Worm (Caenorhabditis elegans) whole organism, late embryonic: ENCODE measurements around the gene ckr-2.
"Not testable (repeated sequence)": the region's sequence is repeated elsewhere in the genome, so short reads cannot be mapped to it uniquely, and the experiment has no call there.

Source experiments
- ceh-6 ChIP-seq: fragments of 200-800 bp; sonication (Bioruptor generic); optimal IDR thresholded peaks from 2 replicates; lab custom pipeline; 2018; ENCODE audit warnings: mild to moderate bottlenecking, missing genetic modification characterization, missing compliant biosample characterization
- ets-4 ChIP-seq: sonication (generic microtip); optimal IDR thresholded peaks from 2 replicates; lab custom pipeline; 2016; ENCODE audit warnings: missing genetic modification characterization, missing compliant biosample characterization
- lin-11 ChIP-seq: fragments of 200-800 bp; sonication (Bioruptor generic); optimal IDR thresholded peaks from 2 replicates; lab custom pipeline; 2018; ENCODE audit warnings: mild to moderate bottlenecking, missing genetic modification characterization, missing compliant biosample characterization
- pha-4 ChIP-seq: fragments of 150-350 bp; optimal IDR thresholded peaks from 2 replicates; lab custom pipeline; 2018; ENCODE audit warnings: missing biosample characterization, missing genetic modification reagents, missing genetic modification characterization
- rnt-1 ChIP-seq: sonication (generic microtip); optimal IDR thresholded peaks from 2 replicates; lab custom pipeline; 2016; ENCODE audit warnings: missing genetic modification characterization, missing compliant biosample characterization
- tbx-2 ChIP-seq: sonication (generic microtip); optimal IDR thresholded peaks from 2 replicates; lab custom pipeline; 2016; ENCODE audit warnings: missing genetic modification characterization, missing compliant biosample characterization

DNA sequence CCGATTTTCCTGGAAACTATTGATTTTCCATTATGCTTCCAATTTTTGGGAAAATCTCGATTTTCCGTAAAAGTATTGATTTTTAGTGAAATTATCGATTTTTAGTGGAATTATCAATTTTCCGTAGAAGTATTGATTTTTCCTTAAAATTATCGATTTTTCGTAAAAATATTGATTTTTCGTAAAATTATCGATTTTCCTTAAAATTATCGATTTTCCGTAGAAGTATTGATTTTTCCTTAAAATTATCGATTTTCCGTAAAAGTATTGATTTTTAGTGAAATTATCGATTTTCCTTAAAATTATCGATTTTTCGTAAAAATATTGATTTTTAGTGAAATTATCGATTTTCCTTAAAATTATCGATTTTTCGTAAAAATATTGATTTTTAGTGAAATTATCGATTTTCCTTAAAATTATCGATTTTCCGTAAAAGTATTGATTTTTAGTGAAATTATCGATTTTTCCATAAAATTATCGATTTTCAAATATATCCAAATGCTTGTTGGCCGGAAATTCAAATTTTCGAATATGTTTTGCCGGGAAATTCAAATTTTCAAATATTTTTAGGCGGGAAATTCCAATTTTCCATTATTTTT, 7.4 kb downstream of the ckr-2 start:
- TF ChIP-seq tbx-2 (tag; lab: Kevin White, UChicago); lin-11 (tag; lab: Kevin White, UChicago); ets-4; rnt-1 (tag; lab: Kevin White, UChicago); ceh-6 (GFP tag; lab: Kevin White, UChicago); pha-4 (tag; lab: Kevin White, UChicago): not testable (repeated sequence)
